Fruit fly (Drosophila melanogaster) whole organism, embryonic: ENCODE data around the gene CG1965.

Source experiments
- Ada2b ChIP-seq: fragments of 200-800 bp; sonication (Bioruptor generic); IDR thresholded peaks from 2 replicates; pipeline ENCODE4 v1.3.6; 2022; ENCODE audit warnings: missing biosample characterization, missing genetic modification characterization
- CG10209 ChIP-seq: fragments of 200-800 bp; sonication (Bioruptor generic); optimal IDR thresholded peaks from 3 replicates; lab custom pipeline; 2017; ENCODE audit warnings: missing biosample characterization, mild to moderate bottlenecking, missing genetic modification characterization, missing genetic modification reagents
- CG10543 ChIP-seq: fragments of 200-800 bp; sonication (Bioruptor generic); optimal IDR thresholded peaks from 3 replicates; lab custom pipeline; 2017; ENCODE audit warnings: missing biosample characterization, mild to moderate bottlenecking, missing genetic modification characterization, moderate library complexity
- CG11398 ChIP-seq: fragments of 200-800 bp; sonication (Bioruptor generic); optimal IDR thresholded peaks from 2 replicates; lab custom pipeline; 2016; ENCODE audit warnings: missing biosample characterization, missing genetic modification characterization
- CG12155 ChIP-seq: fragments of 200-800 bp; sonication (Bioruptor generic); optimal IDR thresholded peaks from 3 replicates; lab custom pipeline; 2016; ENCODE audit warnings: missing biosample characterization, missing genetic modification characterization
- CG12391 ChIP-seq: fragments of 200-800 bp; sonication (Bioruptor generic); optimal IDR thresholded peaks from 3 replicates; lab custom pipeline; 2018; ENCODE audit warnings: missing biosample characterization, mild to moderate bottlenecking, missing genetic modification characterization, moderate library complexity
- CG13624 ChIP-seq: fragments of 200-800 bp; sonication (Bioruptor generic); optimal IDR thresholded peaks from 2 replicates; lab custom pipeline; 2016; ENCODE audit warnings: missing biosample characterization, missing genetic modification characterization
- CG18476 ChIP-seq: fragments of 200-800 bp; sonication (Bioruptor generic); optimal IDR thresholded peaks from 2 replicates; lab custom pipeline; 2016; ENCODE audit warnings: missing biosample characterization, mild to moderate bottlenecking, missing genetic modification characterization
- CG18599 ChIP-seq: fragments of 200-800 bp; sonication (Bioruptor generic); optimal IDR thresholded peaks from 3 replicates; lab custom pipeline; 2017; ENCODE audit warnings: missing biosample characterization, missing genetic modification characterization, mild to moderate bottlenecking, moderate library complexity, missing genetic modification reagents
- CG18764 ChIP-seq: fragments of 200-800 bp; sonication (Bioruptor generic); optimal IDR thresholded peaks from 3 replicates; lab custom pipeline; 2016; ENCODE audit warnings: missing biosample characterization, missing genetic modification characterization
- CG3065 ChIP-seq: fragments of 200-800 bp; sonication (Bioruptor generic); optimal IDR thresholded peaks from 2 replicates; lab custom pipeline; 2016; ENCODE audit warnings: missing biosample characterization, missing genetic modification characterization
- CG32532 ChIP-seq: fragments of 200-800 bp; sonication (Bioruptor generic); IDR thresholded peaks from 2 replicates; pipeline ENCODE4 v1.3.6; 2022; ENCODE audit warnings: missing biosample characterization, missing genetic modification characterization
- CG43689 ChIP-seq: fragments of 200-800 bp; sonication (Bioruptor generic); IDR thresholded peaks from 2 replicates; pipeline ENCODE4 v1.3.6; 2022; ENCODE audit warnings: missing biosample characterization, missing genetic modification characterization
- CG4707 ChIP-seq: fragments of 200-800 bp; sonication (Bioruptor generic); optimal IDR thresholded peaks from 2 replicates; lab custom pipeline; 2018; ENCODE audit warnings: missing biosample characterization, mild to moderate bottlenecking, missing genetic modification characterization, moderate library complexity
- CG5180 ChIP-seq: fragments of 200-800 bp; sonication (Bioruptor generic); optimal IDR thresholded peaks from 3 replicates; lab custom pipeline; 2017; ENCODE audit warnings: missing biosample characterization, missing genetic modification characterization, mild to moderate bottlenecking, moderate library complexity, missing genetic modification reagents
- CG7745 ChIP-seq: fragments of 200-800 bp; sonication (Bioruptor generic); optimal IDR thresholded peaks from 2 replicates; lab custom pipeline; 2018; ENCODE audit warnings: missing biosample characterization, mild to moderate bottlenecking, missing genetic modification characterization, moderate library complexity
- CG9727 ChIP-seq: fragments of 200-800 bp; sonication (Bioruptor generic); optimal IDR thresholded peaks from 3 replicates; lab custom pipeline; 2017; ENCODE audit warnings: missing biosample characterization, mild to moderate bottlenecking, missing genetic modification characterization
- CG9817 ChIP-seq: fragments of 200-800 bp; sonication (Bioruptor generic); optimal IDR thresholded peaks from 2 replicates; lab custom pipeline; 2018; ENCODE audit warnings: missing biosample characterization, mild to moderate bottlenecking, missing genetic modification characterization, moderate library complexity
- Camta ChIP-seq: fragments of 200-800 bp; sonication (Bioruptor generic); optimal IDR thresholded peaks from 2 replicates; lab custom pipeline; 2016; ENCODE audit warnings: missing biosample characterization, missing genetic modification characterization
- Doc2 ChIP-seq: fragments of 200-800 bp; sonication (Bioruptor generic); IDR thresholded peaks from 2 replicates; pipeline ENCODE4 v1.3.6; 2022; ENCODE audit warnings: missing biosample characterization, missing genetic modification characterization
- Dp ChIP-seq: fragments of 200-800 bp; sonication (Bioruptor generic); optimal IDR thresholded peaks from 2 replicates; lab custom pipeline; 2018; ENCODE audit warnings: missing biosample characterization, mild to moderate bottlenecking, missing genetic modification characterization, moderate library complexity
- ERR ChIP-seq: fragments of 200-800 bp; sonication (Bioruptor generic); optimal IDR thresholded peaks from 2 replicates; lab custom pipeline; 2016; ENCODE audit warnings: missing biosample characterization, missing genetic modification characterization
- Ets97D ChIP-seq: fragments of 200-800 bp; sonication (Bioruptor generic); optimal IDR thresholded peaks from 3 replicates; lab custom pipeline; 2016; ENCODE audit warnings: missing biosample characterization, missing genetic modification characterization
- Fer1 ChIP-seq: fragments of 200-800 bp; sonication (Bioruptor generic); optimal IDR thresholded peaks from 2 replicates; lab custom pipeline; 2017; ENCODE audit warnings: missing biosample characterization, mild to moderate bottlenecking, missing genetic modification characterization
- Hr51 ChIP-seq, 2 experiments: fragments of 200-800 bp; sonication (Bioruptor generic); optimal IDR thresholded peaks; 2 replicates in 1 of 2; 3 replicates in 1 of 2; lab custom pipeline; 2016 to 2018; ENCODE audit warnings: missing biosample characterization in 2 of 2, missing genetic modification characterization in 2 of 2, mild to moderate bottlenecking in 1 of 2, moderate library complexity in 1 of 2
- Kr ChIP-seq: fragments of 200-800 bp; sonication (Bioruptor generic); optimal IDR thresholded peaks from 2 replicates; lab custom pipeline; 2017; ENCODE audit warnings: missing biosample characterization, mild to moderate bottlenecking, missing genetic modification characterization
- Lim3 ChIP-seq: fragments of 200-800 bp; sonication (Bioruptor generic); IDR thresholded peaks from 2 replicates; pipeline ENCODE4 v1.3.6; 2022; ENCODE audit warnings: missing biosample characterization, missing genetic modification characterization
- Mes4 ChIP-seq: fragments of 200-800 bp; sonication (Bioruptor generic); optimal IDR thresholded peaks from 2 replicates; lab custom pipeline; 2016; ENCODE audit warnings: missing biosample characterization, missing genetic modification characterization
- NC2β ChIP-seq: fragments of 200-800 bp; sonication (Bioruptor generic); optimal IDR thresholded peaks from 2 replicates; lab custom pipeline; 2016; ENCODE audit warnings: missing biosample characterization, missing genetic modification characterization
- Pdp1 ChIP-seq, 2 experiments: fragments of 200-800 bp; sonication (Bioruptor generic); optimal IDR thresholded peaks; 3 replicates each; lab custom pipeline; 2016; ENCODE audit warnings: missing biosample characterization in 2 of 2, missing genetic modification characterization in 2 of 2, mild to moderate bottlenecking in 1 of 2, moderate library complexity in 1 of 2
- Xbp1 ChIP-seq: fragments of 200-800 bp; sonication (Bioruptor generic); optimal IDR thresholded peaks from 3 replicates; lab custom pipeline; 2016; ENCODE audit warnings: missing biosample characterization, mild to moderate bottlenecking, missing genetic modification characterization
- abd-A ChIP-seq: fragments of 200-800 bp; sonication (Bioruptor generic); optimal IDR thresholded peaks from 3 replicates; lab custom pipeline; 2019; ENCODE audit warnings: missing biosample characterization, mild to moderate bottlenecking, missing genetic modification characterization, moderate library complexity
- al ChIP-seq: fragments of 200-800 bp; sonication (Bioruptor generic); IDR thresholded peaks from 2 replicates; pipeline ENCODE4 v1.3.6; 2022; ENCODE audit warnings: missing biosample characterization, missing genetic modification characterization
- chinmo ChIP-seq: fragments of 200-800 bp; sonication (Bioruptor generic); IDR thresholded peaks from 4 replicates; pipeline ENCODE4 v1.3.6; 2022; ENCODE audit warnings: missing biosample characterization, missing genetic modification characterization; ENCODE audit not compliant: partially characterized antibody
- fd64A ChIP-seq: fragments of 200-800 bp; sonication (Bioruptor generic); optimal IDR thresholded peaks from 3 replicates; lab custom pipeline; 2018; ENCODE audit warnings: missing biosample characterization, mild to moderate bottlenecking, missing genetic modification characterization
- gcm ChIP-seq: fragments of 200-800 bp; sonication (Bioruptor generic); optimal IDR thresholded peaks from 2 replicates; lab custom pipeline; 2019; ENCODE audit warnings: missing biosample characterization, mild to moderate bottlenecking, missing genetic modification characterization, moderate library complexity
- gt ChIP-seq: fragments of 200-800 bp; sonication (Bioruptor generic); IDR thresholded peaks from 2 replicates; pipeline ENCODE4 v1.3.6; 2022; ENCODE audit warnings: missing biosample characterization, missing genetic modification characterization
- org-1 ChIP-seq: fragments of 200-800 bp; sonication (Bioruptor generic); optimal IDR thresholded peaks from 2 replicates; lab custom pipeline; 2017; ENCODE audit warnings: missing biosample characterization, missing genetic modification characterization
- p53 ChIP-seq: fragments of 200-800 bp; sonication (Bioruptor generic); optimal IDR thresholded peaks from 2 replicates; lab custom pipeline; 2016; ENCODE audit warnings: missing biosample characterization, missing genetic modification characterization
- pfk ChIP-seq: fragments of 200-800 bp; sonication (Bioruptor generic); optimal IDR thresholded peaks from 2 replicates; lab custom pipeline; 2018; ENCODE audit warnings: missing biosample characterization, mild to moderate bottlenecking, missing genetic modification characterization, moderate library complexity
- pho ChIP-seq: fragments of 200-800 bp; sonication (Bioruptor generic); optimal IDR thresholded peaks from 2 replicates; lab custom pipeline; 2016; ENCODE audit warnings: missing biosample characterization, missing genetic modification characterization
- salm ChIP-seq: fragments of 200-800 bp; sonication (Bioruptor generic); optimal IDR thresholded peaks from 2 replicates; lab custom pipeline; 2018; ENCODE audit warnings: missing biosample characterization, mild to moderate bottlenecking, missing genetic modification characterization
- slp2 ChIP-seq: fragments of 200-800 bp; sonication (Bioruptor generic); optimal IDR thresholded peaks from 2 replicates; lab custom pipeline; 2016; ENCODE audit warnings: missing biosample characterization, missing genetic modification characterization
- sr ChIP-seq: fragments of 200-800 bp; sonication (Bioruptor generic); IDR thresholded peaks from 3 replicates; pipeline ENCODE4 v1.3.6; 2022; ENCODE audit warnings: missing biosample characterization, missing genetic modification characterization
- tin ChIP-seq: fragments of 200-800 bp; sonication (Bioruptor generic); optimal IDR thresholded peaks from 3 replicates; lab custom pipeline; 2016; ENCODE audit warnings: missing biosample characterization, missing genetic modification characterization
- tll ChIP-seq, 2 experiments: fragments of 200-800 bp in 1 of 2; fragments of >200 bp in 1 of 2; sonication (Bioruptor generic) in 1 of 2; optimal IDR thresholded peaks; 2 replicates each; lab custom pipeline; 2017 to 2019; ENCODE audit warnings: missing biosample characterization in 2 of 2, missing genetic modification characterization in 2 of 2, mild to moderate bottlenecking in 1 of 2, moderate library complexity in 1 of 2
- tna ChIP-seq: fragments of 200-800 bp; sonication (Bioruptor generic); IDR thresholded peaks from 2 replicates; pipeline ENCODE4 v1.3.6; 2022; ENCODE audit warnings: missing biosample characterization, missing genetic modification characterization; ENCODE audit not compliant: partially characterized antibody
- vvl ChIP-seq: fragments of 200-800 bp; sonication (Bioruptor generic); IDR thresholded peaks from 2 replicates; pipeline ENCODE4 v1.3.6; 2022; ENCODE audit warnings: missing biosample characterization, missing genetic modification characterization

The CG1965 gene

dm6 chr3R:7080157-7080916 lies 13.1 kb downstream of the CG1965 start, which contains the start of gene Ref1 (continued):
- TF ChIP-seq Pdp1 (GFP tag; optimal IDR thresholded peaks at IDR 0.05; lab: Kevin White, UChicago): peak in 1 of 2 experiments; percentile 91
- TF ChIP-seq gcm (GFP tag; lab: Kevin White, UChicago): no peak
- TF ChIP-seq abd-A (tag; lab: Kevin White, UChicago): no peak
- no peak for TF ChIP-seq tin
- TF ChIP-seq ERR (GFP tag; lab: Kevin White, UChicago): no peak
- no peak for TF ChIP-seq salm
- peak; percentile 92 for TF ChIP-seq pfk
- no peak for TF ChIP-seq CG18599
- no peak for TF ChIP-seq CG10209

dm6 chr3R:7081972-7082371 lies 14.8 kb downstream of the CG1965 start, which contains the start of gene Dpck:
Gene Dpck, plus strand, starts transcription at chr3R:7082182.
- TF ChIP-seq Camta (no peak), org-1 (GFP tag; lab: Kevin White, UChicago) (no peak), CG3065 (GFP tag; lab: Kevin White, UChicago) (no peak), chinmo (GFP tag; lab: Robert Waterston, UW) (no peak), Ets97D (GFP tag; lab: Kevin White, UChicago) (peak; percentile 76), al (GFP tag; lab: Robert Waterston, UW) (no peak), fd64A (GFP tag; lab: Kevin White, UChicago) (no peak), CG13624 (GFP tag; lab: Kevin White, UChicago) (peak; percentile 46), Mes4 (GFP tag; lab: Kevin White, UChicago) (peak; percentile 4), CG9727 (GFP tag; lab: Kevin White, UChicago) (no peak), Hr51 (GFP tag; optimal IDR thresholded peaks at IDR 0.05; lab: Kevin White, UChicago) (peak in 1 of 2 experiments; percentile 19), CG10543 (GFP tag; lab: Kevin White, UChicago) (peak; percentile 21), CG32532 (no peak), slp2 (GFP tag; lab: Kevin White, UChicago) (no peak), CG7745 (tag; lab: Kevin White, UChicago) (no peak), CG43689 (GFP tag; lab: Robert Waterston, UW) (no peak), Ada2b (no peak), CG12391 (tag; lab: Kevin White, UChicago) (peak; percentile 49), CG5180 (GFP tag; lab: Kevin White, UChicago) (no peak), vvl (GFP tag; lab: Robert Waterston, UW) (0 out of 2 replicates have a peak, but pooled peaks have one; percentile 37), CG12155 (GFP tag; lab: Kevin White, UChicago) (no peak), sr (GFP tag; lab: Robert Waterston, UW) (no peak), Doc2 (GFP tag; lab: Robert Waterston, UW) (no peak), Dp (peak; percentile 47), tna (no peak), Xbp1 (GFP tag; lab: Kevin White, UChicago) (peak; percentile 19), p53 (GFP tag; lab: Kevin White, UChicago) (no peak), CG9817 (tag; lab: Kevin White, UChicago) (no peak), Pdp1 (GFP tag; optimal IDR thresholded peaks at IDR 0.05; lab: Kevin White, UChicago) (peak in 1 of 2 experiments; percentile 45), tll (GFP tag; optimal IDR thresholded peaks at IDR 0.05; lab: Kevin White, UChicago) (no peak), CG18476 (no peak), CG4707 (peak; percentile 99), Kr (GFP tag; lab: Kevin White, UChicago) (no peak), CG11398 (GFP tag; lab: Kevin White, UChicago) (peak; percentile 28), NC2β (GFP tag; lab: Kevin White, UChicago) (peak; percentile 42), CG18764 (GFP tag; lab: Kevin White, UChicago) (peak; percentile 3), pho (GFP tag; lab: Kevin White, UChicago) (no peak), Lim3 (no peak), gt (GFP tag; lab: Robert Waterston, UW) (no peak), Fer1 (GFP tag; lab: Kevin White, UChicago) (peak; percentile 36)
